Worm (Caenorhabditis elegans) whole organism, midembryonic: ENCODE data around the gene mrpl-41.

Source experiments
- T22C8.4 ChIP-seq: fragments of 200-800 bp; sonication (Bioruptor generic); IDR thresholded peaks from 2 replicates; pipeline ENCODE4 v1.3.6; 2022; ENCODE audit warnings: missing genetic modification characterization, missing compliant biosample characterization
- cog-1 ChIP-seq: sonication (generic microtip); optimal IDR thresholded peaks from 2 replicates; lab custom pipeline; 2016; ENCODE audit warnings: missing genetic modification characterization, missing compliant biosample characterization
- flt-1 ChIP-seq: fragments of 200-800 bp; sonication (Bioruptor generic); IDR thresholded peaks from 2 replicates; pipeline ENCODE4 v1.3.6; 2022; ENCODE audit warnings: missing genetic modification characterization, missing compliant biosample characterization
- klf-2 ChIP-seq: fragments of 200-800 bp; sonication (Bioruptor generic); conservative IDR thresholded peaks from 2 replicates; pipeline ENCODE4 v1.3.6; 2022; ENCODE audit warnings: missing genetic modification reagents, missing genetic modification characterization, missing compliant biosample characterization
- med-1 ChIP-seq: sonication (generic microtip); optimal IDR thresholded peaks from 2 replicates; lab custom pipeline; 2017; ENCODE audit warnings: missing genetic modification characterization, mild to moderate bottlenecking, missing compliant biosample characterization, antibody characterized with exemption, missing genetic modification reagents; ENCODE audit not compliant: insufficient read depth
- ref-1 ChIP-seq: fragments of 200-800 bp; sonication (Bioruptor generic); conservative IDR thresholded peaks from 2 replicates; pipeline ENCODE4 v1.3.6; 2022; ENCODE audit warnings: missing genetic modification reagents, missing genetic modification characterization, missing compliant biosample characterization
- tab-1 ChIP-seq: fragments of 200-800 bp; sonication (Bioruptor generic); IDR thresholded peaks from 2 replicates; pipeline ENCODE4 v1.3.6; 2022; ENCODE audit warnings: missing genetic modification characterization, missing compliant biosample characterization
- ztf-23 ChIP-seq: fragments of 200-800 bp; sonication (Bioruptor generic); IDR thresholded peaks from 2 replicates; pipeline ENCODE4 v1.3.6; 2022; ENCODE audit warnings: missing genetic modification reagents, missing genetic modification characterization, missing compliant biosample characterization
- ztf-29 ChIP-seq: fragments of 200-800 bp; sonication (Bioruptor generic); IDR thresholded peaks from 2 replicates; pipeline ENCODE4 v1.3.6; 2022; ENCODE audit warnings: missing genetic modification reagents, missing genetic modification characterization, missing compliant biosample characterization

mrpl-41 gene

ce11 chrII:323048-323776, 34.5 kb downstream of the mrpl-41 start, which contains the start of gene K01A2.10:
TSS of gene K01A2.10 (minus strand) at chrII:323098.
- TF ChIP-seq cog-1 (tag; lab: Kevin White, UChicago) (no peak), ref-1 (GFP tag; lab: Robert Waterston, UW) (no peak), ztf-29 (no peak), flt-1 (GFP tag; lab: Robert Waterston, UW) (no peak), tab-1 (GFP tag; lab: Robert Waterston, UW) (no peak)

- TF ChIP-seq T22C8.4 (GFP tag; lab: Robert Waterston, UW) (no peak), ztf-29 (no peak), tab-1 (GFP tag; lab: Robert Waterston, UW) (no peak), med-1 (GFP tag; lab: Kevin White, UChicago) (no peak), ztf-23 (GFP tag; lab: Robert Waterston, UW) (no peak), klf-2 (no peak), cog-1 (tag; lab: Kevin White, UChicago) (no peak), flt-1 (GFP tag; lab: Robert Waterston, UW) (no peak)
Measured at ce11 chrII:325639-326350, 37.1 kb downstream of the mrpl-41 start, which contains the start of gene sgcb-1. TSS of gene sgcb-1 (plus strand) at chrII:326300.

- TF ChIP-seq med-1 (GFP tag; lab: Kevin White, UChicago): no peak
- TF ChIP-seq klf-2: no peak
- TF ChIP-seq ztf-23 (GFP tag; lab: Robert Waterston, UW): no peak
- no peak for TF ChIP-seq ref-1 (GFP tag; lab: Robert Waterston, UW)
- no peak for TF ChIP-seq ztf-29
- TF ChIP-seq T22C8.4 (GFP tag; lab: Robert Waterston, UW): no peak
- no peak for TF ChIP-seq tab-1 (GFP tag; lab: Robert Waterston, UW)
Measured at ce11 chrII:332419-332818, 43.7 kb downstream of the mrpl-41 start, which contains the start of gene cbn-1. TSS of gene cbn-1 (minus strand) at chrII:332519.

ce11 chrII:333853-334449, 45.2 kb downstream of the mrpl-41 start:
- no peak for TF ChIP-seq T22C8.4 (GFP tag; lab: Robert Waterston, UW)
- TF ChIP-seq klf-2: no peak

ce11 chrII:334828-335227, 46.1 kb downstream of the mrpl-41 start:
- TF ChIP-seq T22C8.4 (GFP tag; lab: Robert Waterston, UW) (no peak), tab-1 (GFP tag; lab: Robert Waterston, UW) (no peak), ref-1 (GFP tag; lab: Robert Waterston, UW) (no peak), ztf-23 (GFP tag; lab: Robert Waterston, UW) (no peak), cog-1 (tag; lab: Kevin White, UChicago) (no peak), med-1 (GFP tag; lab: Kevin White, UChicago) (no peak), ztf-29 (no peak), klf-2 (no peak), flt-1 (GFP tag; lab: Robert Waterston, UW) (no peak)

- TF ChIP-seq ztf-23 (GFP tag; lab: Robert Waterston, UW) (no peak), ref-1 (GFP tag; lab: Robert Waterston, UW) (no peak), klf-2 (no peak), tab-1 (GFP tag; lab: Robert Waterston, UW) (no peak), flt-1 (GFP tag; lab: Robert Waterston, UW) (no peak), T22C8.4 (GFP tag; lab: Robert Waterston, UW) (no peak), med-1 (GFP tag; lab: Kevin White, UChicago) (no peak), ztf-29 (no peak), cog-1 (tag; lab: Kevin White, UChicago) (no peak)
Measured at ce11 chrII:337233-337832, 48.6 kb downstream of the mrpl-41 start, which contains the start of gene cpn-2. TSS of gene cpn-2 (plus strand) at chrII:337782.
